Fruit fly (Drosophila melanogaster): ENCODE results near the gene Brd8.

Gene Brd8

dm6 chr3R:29204612-29205480 lies 18.4 kb upstream of the Brd8 start (continued):
- TF ChIP-seq gcm (GFP tag; optimal IDR thresholded peaks at IDR 0.05) = peak; percentile 72
- TF ChIP-seq wdn (GFP tag; IDR thresholded peaks at IDR 0.05) = peak; percentile 44; the same call in 1 of the 2 replicates
- 0 out of 3 replicates have a peak, but pooled peaks have one; percentile 15 for TF ChIP-seq hb (GFP tag; IDR thresholded peaks at IDR 0.05; ENCODE audit: partially characterized antibody)
- TF ChIP-seq E2f2 (GFP tag; IDR thresholded peaks at IDR 0.05) = peak; percentile 36; the same call in 1 of the 2 replicates
- no peak for TF ChIP-seq unc-4 (GFP tag; IDR thresholded peaks at IDR 0.05; ENCODE audit: partially characterized antibody)
- peak; percentile 66 for TF ChIP-seq CG10959 (GFP tag; IDR thresholded peaks at IDR 0.05)
- peak; percentile 38 for TF ChIP-seq CG13123 (GFP tag; optimal IDR thresholded peaks at IDR 0.05)
- TF ChIP-seq amos (GFP tag; IDR thresholded peaks at IDR 0.05; ENCODE audit: partially characterized antibody) = no peak
- peak; percentile 85 for TF ChIP-seq Xbp1 (GFP tag; optimal IDR thresholded peaks at IDR 0.05)
- no peak for TF ChIP-seq Trl (optimal IDR thresholded peaks at IDR 0.05)
- peak; percentile 74 for TF ChIP-seq Trl (GFP tag; optimal IDR thresholded peaks at IDR 0.05)
- TF ChIP-seq knrl (GFP tag; IDR thresholded peaks at IDR 0.05; ENCODE audit: partially characterized antibody) = no peak
- peak; percentile 56 for TF ChIP-seq Lhr (GFP tag; optimal IDR thresholded peaks at IDR 0.05)
- peak; percentile 74 for TF ChIP-seq trem (tag; optimal IDR thresholded peaks at IDR 0.05)
- no peak for TF ChIP-seq CG9932 (GFP tag; IDR thresholded peaks at IDR 0.05)
- TF ChIP-seq CG13775 (GFP tag; optimal IDR thresholded peaks at IDR 0.05) = peak; percentile 42
- TF ChIP-seq NFAT (GFP tag; IDR thresholded peaks at IDR 0.05) = no peak
- no peak for TF ChIP-seq lov (optimal IDR thresholded peaks at IDR 0.05)
- peak; percentile 65; the same call in 1 of the 3 replicates for TF ChIP-seq lov (GFP tag; IDR thresholded peaks at IDR 0.05)
- peak; percentile 72 for TF ChIP-seq maf-S (GFP tag; optimal IDR thresholded peaks at IDR 0.05)
- peak; percentile 48 for TF ChIP-seq CG16815 (GFP tag; optimal IDR thresholded peaks at IDR 0.05)
- peak; percentile 84 for TF ChIP-seq nmo (GFP tag; optimal IDR thresholded peaks at IDR 0.05)
- peak; percentile 71 to 75 for TF ChIP-seq Pdp1 (GFP tag; optimal IDR thresholded peaks at IDR 0.05)
- TF ChIP-seq CG12391 (tag; optimal IDR thresholded peaks at IDR 0.05) = peak; percentile 77
- TF ChIP-seq ase (GFP tag; IDR thresholded peaks at IDR 0.05) = peak; percentile 73; the same call in 2 of the 3 replicates
- peak; percentile 70 for TF ChIP-seq H15 (GFP tag; IDR thresholded peaks at IDR 0.05)
- no peak for TF ChIP-seq HLH4C (GFP tag; IDR thresholded peaks at IDR 0.05; ENCODE audit: partially characterized antibody)
- peak; percentile 68; the same call in 1 of the 3 replicates for TF ChIP-seq so (GFP tag; IDR thresholded peaks at IDR 0.05)
- TF ChIP-seq Dll (GFP tag; IDR thresholded peaks at IDR 0.05; ENCODE audit: partially characterized antibody) = no peak
- peak; percentile 28 for TF ChIP-seq CG6854 (GFP tag; optimal IDR thresholded peaks at IDR 0.05)
- no peak for TF ChIP-seq CG7963 (GFP tag; IDR thresholded peaks at IDR 0.05; ENCODE audit: partially characterized antibody)
- 0 out of 2 replicates have a peak, but pooled peaks have one; percentile 29 for TF ChIP-seq CG31224 (GFP tag; IDR thresholded peaks at IDR 0.05)
- TF ChIP-seq peb (GFP tag; IDR thresholded peaks at IDR 0.05) = peak; percentile 81
- TF ChIP-seq tgo (GFP tag; IDR thresholded peaks at IDR 0.05) = peak; percentile 69
- TF ChIP-seq CG6654 (GFP tag; optimal IDR thresholded peaks at IDR 0.05) = peak; percentile 59
- peak; percentile 68 for TF ChIP-seq sens-2 (GFP tag; IDR thresholded peaks at IDR 0.05)
- no peak for TF ChIP-seq mld (GFP tag; IDR thresholded peaks at IDR 0.05; ENCODE audit: partially characterized antibody)
- peak; percentile 54 for TF ChIP-seq CG12155 (GFP tag; optimal IDR thresholded peaks at IDR 0.05)
- TF ChIP-seq ci (GFP tag; IDR thresholded peaks at IDR 0.05) = peak; percentile 92
- no peak for TF ChIP-seq CG17912 (GFP tag; optimal IDR thresholded peaks at IDR 0.05)
- TF ChIP-seq fru (optimal IDR thresholded peaks at IDR 0.05) = no peak
- TF ChIP-seq tup (GFP tag; optimal IDR thresholded peaks at IDR 0.05) = no peak
- TF ChIP-seq CG10274 (GFP tag; optimal IDR thresholded peaks at IDR 0.05) = peak; percentile 13
- peak; percentile 70 for TF ChIP-seq CG8944 (GFP tag; optimal IDR thresholded peaks at IDR 0.05)
- TF ChIP-seq chinmo (GFP tag; IDR thresholded peaks at IDR 0.05; ENCODE audit: partially characterized antibody) = no peak
- TF ChIP-seq CG14014 (GFP tag; IDR thresholded peaks at IDR 0.05) = 0 out of 2 replicates have a peak, but pooled peaks have one; percentile 11
- peak; percentile 49; the same call in 1 of the 2 replicates for TF ChIP-seq gt (GFP tag; IDR thresholded peaks at IDR 0.05)
- TF ChIP-seq HHEX (GFP tag; optimal IDR thresholded peaks at IDR 0.05) = peak; percentile 70
